Fruit fly (Drosophila melanogaster) whole organism, pupa: Measurements from ENCODE around the gene xit.

ENCODE experiments used
- CG10348 ChIP-seq: fragments of 200-800 bp; sonication (Bioruptor generic); IDR thresholded peaks from 2 replicates; pipeline ENCODE4 v1.3.6; 2022; ENCODE audit warnings: missing biosample characterization, missing genetic modification characterization
- Pif1A ChIP-seq: fragments of 200-800 bp; sonication (Bioruptor generic); optimal IDR thresholded peaks from 3 replicates; lab custom pipeline; 2016; ENCODE audit warnings: missing biosample characterization, missing genetic modification characterization

DNA sequence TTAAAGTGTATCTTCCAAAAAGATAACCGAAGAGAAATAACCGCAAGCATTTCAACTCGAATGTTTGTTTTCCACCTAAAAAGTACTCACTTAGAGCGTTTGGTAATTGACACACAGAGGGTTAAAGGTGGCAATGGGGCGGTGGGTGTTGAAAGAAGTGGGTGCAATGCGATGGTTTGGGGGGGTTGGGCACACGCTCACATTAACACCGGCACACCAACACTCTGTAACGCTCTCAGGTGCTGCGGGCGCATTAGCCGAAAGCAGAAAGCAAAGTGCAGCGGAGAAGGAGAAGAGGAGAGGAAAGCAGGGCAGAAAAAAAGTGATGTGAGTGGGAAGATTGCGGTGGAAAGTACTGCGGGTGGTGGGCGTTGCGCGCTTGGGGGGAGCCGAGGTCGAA is 44.2 kb downstream of the xit start:
- no peak for TF ChIP-seq Pif1A (GFP tag; lab: Kevin White, UChicago)
- TF ChIP-seq CG10348 (GFP tag; lab: Robert Waterston, UW): no peak
